Fruit fly (Drosophila melanogaster) Kc167 (cell line): Measurements from ENCODE around the gene Atg14.

Experiments
- Myc ChIP-seq: fragments of >200 bp; optimal IDR thresholded peaks from 2 replicates; lab custom pipeline; 2017; ENCODE audit warnings: missing external identifiers
- Sin3A ChIP-seq: fragments of >200 bp; optimal IDR thresholded peaks from 2 replicates; lab custom pipeline; 2018; ENCODE audit warnings: missing external identifiers
- h ChIP-seq: fragments of >200 bp; optimal IDR thresholded peaks from 3 replicates; lab custom pipeline; 2018; ENCODE audit warnings: missing external identifiers
- insv ChIP-seq: fragments of >200 bp; optimal IDR thresholded peaks from 3 replicates; lab custom pipeline; 2018; ENCODE audit warnings: missing external identifiers
- psq ChIP-seq: fragments of >200 bp; optimal IDR thresholded peaks from 2 replicates; lab custom pipeline; 2017; ENCODE audit warnings: missing external identifiers
- ttk ChIP-seq: sonication (Bioruptor generic); optimal IDR thresholded peaks from 2 replicates; lab custom pipeline; 2017; ENCODE audit warnings: missing external identifiers

Atg14 gene

DNA sequence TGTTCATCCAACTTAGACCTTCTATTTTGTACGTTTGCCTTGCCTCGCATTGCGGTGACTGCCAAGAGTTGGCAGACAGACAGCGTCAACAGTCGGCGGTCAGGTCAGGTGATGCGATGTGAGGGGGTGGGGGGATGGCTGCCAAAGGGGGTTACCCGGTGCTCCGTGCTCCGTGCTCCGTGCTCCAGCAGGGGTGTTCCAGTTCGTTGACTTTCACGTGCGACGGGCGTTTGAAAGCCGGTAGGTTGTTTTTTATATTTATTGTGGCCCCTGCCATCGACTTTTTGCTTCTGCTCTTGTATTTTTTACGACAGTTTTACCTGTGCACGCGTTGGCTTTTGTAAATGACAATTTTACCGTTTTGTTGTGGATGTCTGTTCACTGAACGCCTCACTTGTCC is 34.2 kb upstream of the Atg14 start:
- no peak for TF ChIP-seq ttk (lab: Kevin White, UChicago)
- TF ChIP-seq h, result no peak
- TF ChIP-seq Sin3A, result no peak
- TF ChIP-seq insv (lab: Kevin White, UChicago), result no peak

DNA sequence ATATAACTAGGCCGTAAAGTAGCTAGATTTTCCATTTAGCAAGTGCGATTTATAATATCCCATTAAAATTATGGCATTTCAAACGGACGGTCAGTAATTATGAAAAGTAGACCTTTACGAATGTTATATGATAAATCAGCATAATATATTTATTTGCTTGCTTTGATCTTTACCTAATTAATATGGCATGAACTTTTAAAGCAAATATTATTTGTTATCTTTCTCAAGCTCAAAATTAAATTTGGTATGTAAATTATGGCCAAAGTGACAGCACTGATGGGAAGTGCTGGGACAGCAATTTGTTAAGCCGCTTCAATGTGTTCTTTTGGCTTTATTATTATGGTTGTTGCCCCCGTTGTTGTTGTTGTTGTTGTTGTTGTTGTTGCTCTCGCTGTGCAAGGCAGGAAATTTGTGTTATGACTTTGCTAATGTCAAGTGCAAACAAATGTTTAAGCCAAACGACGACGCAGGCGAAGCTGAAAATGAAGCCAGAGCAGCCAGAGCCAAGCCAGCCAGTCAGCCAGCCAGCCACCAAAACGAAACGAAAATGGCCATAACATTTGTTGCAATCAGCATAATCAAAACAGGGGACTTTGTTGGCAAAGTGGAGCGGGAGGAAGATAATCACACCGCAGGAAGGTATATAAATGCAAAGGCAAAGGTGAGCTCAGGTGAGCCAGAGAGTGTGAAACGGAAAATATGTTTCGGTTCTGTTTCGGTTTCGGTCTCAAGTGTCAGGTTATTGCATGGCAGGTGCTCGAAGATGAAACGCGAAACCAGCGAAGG is 33.5 kb upstream of the Atg14 start:
- no peak for TF ChIP-seq h
- no peak for TF ChIP-seq Sin3A
- TF ChIP-seq psq, result no peak
- no peak for TF ChIP-seq Myc (lab: Kevin White, UChicago)
- TF ChIP-seq ttk (lab: Kevin White, UChicago), result no peak
- TF ChIP-seq insv (lab: Kevin White, UChicago), result no peak

DNA sequence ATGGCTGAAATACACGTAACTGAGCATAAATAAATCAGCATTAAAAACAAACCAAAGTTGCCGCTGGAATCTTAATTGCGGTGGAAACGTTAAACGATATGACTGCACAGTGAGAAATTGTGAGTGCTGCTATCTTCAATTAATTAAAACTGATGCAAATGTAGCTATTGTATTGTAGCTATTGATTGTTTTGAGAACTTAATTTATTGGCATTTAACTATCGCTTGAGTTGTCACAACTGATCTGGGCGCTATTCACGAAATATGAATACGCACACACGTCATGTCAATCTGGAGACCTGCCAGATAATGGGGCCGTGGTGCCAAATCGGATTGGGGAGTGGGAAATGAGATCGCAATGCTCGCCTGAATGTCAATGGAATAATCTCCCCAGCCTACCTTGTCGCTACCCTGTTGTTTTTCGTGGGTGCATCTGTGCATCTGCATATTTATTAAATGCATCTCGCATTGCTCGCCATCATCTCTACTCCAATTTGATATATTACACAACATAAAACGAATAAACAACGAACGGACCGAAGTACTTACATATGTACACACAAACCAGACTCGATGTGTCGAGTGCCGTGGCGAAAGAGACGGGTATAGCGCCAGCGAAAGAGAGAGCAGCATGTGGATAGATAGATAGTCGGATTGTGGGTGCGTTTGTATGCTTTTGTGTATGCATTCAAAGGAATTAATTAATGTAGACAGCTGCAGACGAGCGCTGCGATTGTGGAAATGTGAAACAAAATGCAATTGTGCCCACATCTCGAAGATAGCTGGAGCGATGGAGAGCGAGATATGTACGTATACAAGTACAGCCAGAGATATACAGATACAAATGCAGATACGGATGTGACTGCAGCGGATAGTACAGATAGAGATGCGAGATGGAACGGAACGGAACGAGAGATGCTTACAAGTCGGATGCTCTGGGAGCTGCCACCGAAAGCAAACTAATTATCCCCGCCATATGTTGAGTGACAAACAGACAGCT is 32.4 kb upstream of the Atg14 start:
- TF ChIP-seq psq, result no peak
- TF ChIP-seq Sin3A, result no peak
- TF ChIP-seq h, result no peak
- no peak for TF ChIP-seq ttk (lab: Kevin White, UChicago)
- TF ChIP-seq Myc (lab: Kevin White, UChicago), result no peak
- no peak for TF ChIP-seq insv (lab: Kevin White, UChicago)

DNA sequence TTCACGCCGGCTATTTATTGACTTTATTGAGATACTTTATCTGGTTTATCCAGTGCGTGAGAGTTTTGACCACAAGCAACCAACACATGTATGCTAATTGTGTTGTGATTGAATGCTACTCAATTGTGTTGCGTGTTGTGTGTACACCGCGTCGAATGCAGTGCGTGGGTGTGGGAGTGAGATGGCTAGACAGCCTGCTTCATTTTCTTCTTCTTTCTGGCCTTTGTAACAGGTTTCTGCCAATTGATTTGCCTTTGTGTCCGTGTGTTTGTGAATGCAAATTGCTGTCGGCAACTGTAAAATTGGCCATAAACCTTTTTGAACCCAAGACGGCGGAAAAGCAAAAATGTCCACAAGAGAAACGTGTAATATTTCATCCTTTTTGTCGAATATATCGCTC is 29.3 kb upstream of the Atg14 start:
- TF ChIP-seq Myc (lab: Kevin White, UChicago) (no peak), Sin3A (no peak), ttk (lab: Kevin White, UChicago) (no peak), psq (no peak), h (no peak), insv (lab: Kevin White, UChicago) (no peak)

DNA sequence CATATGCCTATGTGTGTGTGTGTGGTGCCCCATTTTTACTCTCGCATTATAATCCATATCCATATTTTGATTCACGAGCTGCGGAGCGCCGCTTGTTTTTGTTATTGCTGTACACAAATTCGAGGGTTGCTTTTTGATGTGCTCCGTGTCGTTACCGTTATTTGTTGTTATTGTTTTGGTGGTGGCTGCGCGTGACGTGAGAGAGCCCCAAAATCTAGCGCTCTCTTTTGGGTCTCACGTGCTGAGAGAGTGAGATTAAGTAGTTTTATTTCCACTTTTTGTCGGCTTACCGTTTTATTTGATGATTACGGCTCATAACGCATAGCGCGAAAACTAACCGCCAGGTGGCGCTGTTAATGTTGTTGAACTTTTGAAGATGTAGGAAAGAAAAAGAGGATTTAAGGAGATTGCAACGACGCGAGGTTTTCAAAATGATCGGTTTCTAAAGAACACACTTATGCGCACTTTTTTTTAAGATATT is 28.8 kb upstream of the Atg14 start:
- TF ChIP-seq Sin3A, result no peak
- TF ChIP-seq psq, result no peak
- TF ChIP-seq insv (lab: Kevin White, UChicago), result no peak
- no peak for TF ChIP-seq Myc (lab: Kevin White, UChicago)
- no peak for TF ChIP-seq h
- TF ChIP-seq ttk (lab: Kevin White, UChicago), result no peak

DNA sequence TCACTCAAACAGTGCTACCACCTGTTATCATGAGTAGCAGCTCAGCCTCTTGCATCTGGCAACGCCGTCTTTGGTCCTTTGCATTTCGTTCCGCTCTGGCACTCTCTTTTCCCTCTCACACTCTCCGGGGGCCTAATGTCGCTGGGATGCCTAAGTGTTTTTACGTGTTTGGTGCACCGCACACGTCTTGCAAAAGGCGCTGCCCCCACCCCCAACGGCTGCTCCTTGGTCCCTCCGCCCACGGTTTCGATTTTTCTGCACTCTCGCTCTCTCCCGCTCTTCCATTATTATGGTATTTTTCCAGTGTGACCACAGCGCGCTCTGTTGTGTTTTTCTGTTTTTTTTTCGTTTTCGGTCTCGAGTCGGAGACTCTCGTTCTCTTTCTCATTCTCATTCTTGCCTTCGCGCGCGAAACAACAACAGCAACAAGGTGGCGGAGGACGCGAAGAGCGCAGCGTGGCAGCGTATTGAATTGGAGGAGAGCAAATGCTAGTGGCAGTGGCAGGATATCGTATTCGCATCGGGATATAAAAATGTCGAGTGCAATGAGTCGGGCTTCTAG is 28.2 kb upstream of the Atg14 start:
- TF ChIP-seq Sin3A (no peak), psq (no peak), ttk (lab: Kevin White, UChicago) (no peak), Myc (lab: Kevin White, UChicago) (no peak), h (no peak), insv (lab: Kevin White, UChicago) (no peak)

DNA sequence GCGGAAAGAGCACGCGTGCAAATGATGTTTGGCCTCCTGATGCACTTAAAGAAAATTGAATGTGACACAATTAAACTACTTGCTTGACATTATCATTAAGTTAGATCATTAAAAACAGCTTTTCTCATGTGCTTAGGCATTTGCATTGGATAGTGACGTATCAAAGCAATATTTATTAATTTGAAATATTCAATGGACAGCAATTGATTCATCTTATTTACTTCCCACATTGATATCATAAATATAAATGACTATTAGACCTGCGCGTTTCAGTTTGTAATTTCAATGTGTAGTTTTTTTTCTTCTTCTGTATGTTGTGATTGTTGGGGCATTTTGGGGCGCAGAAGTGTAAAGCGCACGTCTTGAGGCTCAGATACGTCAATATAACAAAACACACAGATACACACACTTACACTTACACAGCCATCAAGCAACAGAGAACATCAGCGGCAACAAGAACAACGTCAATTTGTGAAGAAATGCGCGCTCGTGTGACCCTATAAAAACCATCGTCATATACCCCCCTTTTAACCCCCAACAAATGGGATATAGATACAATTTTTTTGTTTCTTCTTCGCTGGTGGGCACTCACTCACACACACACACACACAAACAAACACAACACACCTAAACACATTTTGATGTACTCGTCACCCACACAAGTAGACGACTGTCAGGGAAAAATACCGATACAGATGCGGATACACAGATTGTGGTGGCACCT is 27.1 kb upstream of the Atg14 start:
- no peak for TF ChIP-seq psq
- TF ChIP-seq ttk (lab: Kevin White, UChicago), result no peak
- TF ChIP-seq Sin3A, result no peak
- no peak for TF ChIP-seq insv (lab: Kevin White, UChicago)
- no peak for TF ChIP-seq h
- no peak for TF ChIP-seq Myc (lab: Kevin White, UChicago)

DNA sequence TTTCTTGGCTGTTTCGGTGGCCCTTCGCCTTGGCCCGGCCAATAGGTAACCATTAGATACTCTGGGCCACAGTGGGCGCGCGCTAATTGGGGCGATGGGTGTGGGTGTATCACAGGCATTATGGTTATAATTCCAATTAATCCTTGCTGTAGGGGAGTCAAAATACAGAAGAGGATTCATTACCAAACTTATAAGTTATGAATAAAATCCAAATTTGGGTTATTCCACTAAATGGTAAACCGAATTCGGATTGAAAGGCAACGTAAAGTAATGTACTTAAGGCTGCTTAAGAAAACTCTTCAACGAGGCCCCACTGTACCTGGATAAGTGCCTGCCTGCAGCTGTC is 26.6 kb upstream of the Atg14 start:
- TF ChIP-seq ttk (lab: Kevin White, UChicago) (no peak), psq (no peak), h (no peak), Sin3A (no peak), insv (lab: Kevin White, UChicago) (no peak), Myc (lab: Kevin White, UChicago) (no peak)

DNA sequence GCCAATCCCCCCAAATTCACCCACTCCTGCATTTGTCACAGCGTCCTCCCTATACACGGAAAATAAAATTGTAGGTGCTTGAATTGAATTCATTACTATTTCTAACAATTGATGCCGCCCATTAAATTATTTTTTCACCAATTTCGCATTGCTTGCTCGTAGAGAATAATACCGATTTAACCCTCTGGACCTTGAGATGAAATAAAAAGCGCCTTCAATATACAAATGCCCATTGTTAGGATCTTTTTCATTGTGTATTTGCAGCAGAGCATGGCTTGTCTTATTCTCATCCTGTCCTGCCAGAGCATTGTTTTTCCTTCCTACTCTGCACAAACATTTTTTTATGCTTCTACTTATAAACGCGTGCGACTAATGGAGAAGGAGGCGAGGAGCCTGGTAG is 24.6 kb upstream of the Atg14 start:
- TF ChIP-seq insv (lab: Kevin White, UChicago), result no peak
- no peak for TF ChIP-seq ttk (lab: Kevin White, UChicago)
- no peak for TF ChIP-seq Myc (lab: Kevin White, UChicago)
- TF ChIP-seq psq, result no peak
- no peak for TF ChIP-seq h
- TF ChIP-seq Sin3A, result no peak

DNA sequence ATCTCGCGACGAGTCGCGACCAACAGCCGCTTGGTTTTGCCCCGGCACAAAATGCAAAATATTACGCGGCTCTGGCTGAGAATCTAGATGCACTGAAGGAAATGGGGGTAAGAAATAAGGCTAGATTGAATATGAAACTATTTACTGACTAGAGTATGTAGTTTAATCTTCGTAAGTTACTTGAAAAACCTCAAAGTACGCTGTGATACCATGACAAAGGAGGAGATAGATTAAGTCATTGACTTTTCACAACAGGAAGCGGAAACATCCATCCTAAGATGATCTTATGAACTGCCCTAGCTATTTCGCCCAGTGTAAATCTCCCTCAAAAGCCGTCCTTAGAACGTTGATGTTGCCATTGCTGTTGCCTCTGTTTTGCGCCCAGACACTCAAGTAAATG is 22.0 kb upstream of the Atg14 start:
- TF ChIP-seq psq, result no peak
- no peak for TF ChIP-seq Myc (lab: Kevin White, UChicago)
- TF ChIP-seq insv (lab: Kevin White, UChicago), result no peak
- TF ChIP-seq Sin3A, result no peak
- TF ChIP-seq ttk (lab: Kevin White, UChicago), result no peak
- TF ChIP-seq h, result no peak

DNA sequence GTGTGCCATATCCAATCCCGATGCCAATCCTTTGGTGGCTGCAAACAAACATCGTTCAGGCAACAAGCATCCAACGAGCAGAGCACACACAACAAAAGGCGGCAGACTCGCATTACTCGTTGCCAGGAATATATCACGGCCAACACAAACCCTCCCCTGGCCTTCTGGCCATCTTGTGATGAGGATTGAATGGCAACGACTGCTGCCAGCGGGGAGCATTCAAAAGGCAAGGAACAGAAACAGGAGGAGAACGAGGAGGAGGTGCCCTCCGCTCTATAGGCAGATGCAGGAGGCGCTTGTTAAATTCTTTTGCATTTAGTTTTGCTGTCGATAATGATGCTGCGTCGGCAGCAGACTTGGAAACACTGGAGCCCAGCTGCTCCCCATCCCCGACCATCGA is 20.7 kb upstream of the Atg14 start:
- no peak for TF ChIP-seq h
- TF ChIP-seq Myc (lab: Kevin White, UChicago), result no peak
- no peak for TF ChIP-seq Sin3A
- no peak for TF ChIP-seq psq
- no peak for TF ChIP-seq insv (lab: Kevin White, UChicago)
- no peak for TF ChIP-seq ttk (lab: Kevin White, UChicago)
